Worm (Caenorhabditis elegans): Measurements from ENCODE around the gene nhr-32.

The nhr-32 gene

DNA sequence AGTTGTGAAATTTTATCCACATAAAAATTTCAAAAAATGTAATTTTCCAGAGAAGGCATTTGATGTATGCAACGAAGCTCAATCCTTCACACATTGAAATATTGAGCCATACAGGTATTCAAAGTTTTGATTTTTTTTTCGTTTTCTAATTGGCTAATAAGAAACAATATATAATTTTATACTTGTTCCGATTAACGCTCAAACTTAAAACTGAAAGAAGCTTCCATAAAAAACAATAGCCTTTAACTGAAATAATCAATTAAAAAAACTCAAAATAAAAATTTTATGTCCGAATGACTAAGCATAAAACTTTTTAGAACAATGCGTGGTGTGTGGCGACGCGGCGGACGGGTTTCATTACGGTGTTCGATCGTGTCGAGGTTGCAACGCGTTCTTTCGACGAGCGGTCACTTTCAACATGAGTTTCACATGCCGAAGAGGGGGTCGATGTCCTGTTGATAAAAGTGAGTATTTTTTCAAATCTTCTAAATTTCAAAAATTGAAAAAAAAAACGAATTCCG is at the start of gene nhr-32:
Gene nhr-32 (plus strand): TSS at position 51 of the 521 bp plus-strand sequence.
- no peak for TF ChIP-seq lin-39 (tag; optimal IDR thresholded peaks at IDR 0.05)
- TF ChIP-seq nhr-43 (tag; optimal IDR thresholded peaks at IDR 0.05; ENCODE audit: poor library complexity, severe bottlenecking) = peak; percentile 14
- no peak for TF ChIP-seq hmg-11 (tag; optimal IDR thresholded peaks at IDR 0.05)
- no peak for TF ChIP-seq nhr-28 (tag; optimal IDR thresholded peaks at IDR 0.05)
- TF ChIP-seq nhr-23 (tag; optimal IDR thresholded peaks at IDR 0.05) = no peak
- no peak for TF ChIP-seq nhr-76 (tag; optimal IDR thresholded peaks at IDR 0.05)
- no peak for TF ChIP-seq ztf-4 (tag; optimal IDR thresholded peaks at IDR 0.05)
- TF ChIP-seq nhr-25 (tag; optimal IDR thresholded peaks at IDR 0.05) = no peak
- no peak for TF ChIP-seq fkh-2 (tag; optimal IDR thresholded peaks at IDR 0.05)

ce11 chrX:13202312-13202711 is 49.5 kb upstream of the nhr-32 start:
- TF ChIP-seq nhr-11 (tag; optimal IDR thresholded peaks at IDR 0.05) (no peak), lsy-12 (tag; optimal IDR thresholded peaks at IDR 0.05) (no peak), nhr-237 (tag; optimal IDR thresholded peaks at IDR 0.05) (no peak), nfya-1 (tag; optimal IDR thresholded peaks at IDR 0.05; ENCODE audit: insufficient read depth) (no peak), ama-1 (optimal IDR thresholded peaks at IDR 0.05) (no peak), zag-1 (tag; optimal IDR thresholded peaks at IDR 0.05) (no peak), lin-15B (tag; optimal IDR thresholded peaks at IDR 0.05) (no peak), mdl-1 (tag; optimal IDR thresholded peaks at IDR 0.05) (no peak)

ce11 chrX:13206011-13206410 is 45.8 kb upstream of the nhr-32 start:
- TF ChIP-seq fos-1 (tag; optimal IDR thresholded peaks at IDR 0.05) = no peak
- TF ChIP-seq unc-62 (GFP tag; optimal IDR thresholded peaks at IDR 0.05) = no peak
- TF ChIP-seq skn-1 (tag; optimal IDR thresholded peaks at IDR 0.05) = no peak
- no peak for TF ChIP-seq aly-2 (tag; optimal IDR thresholded peaks at IDR 0.05)
- TF ChIP-seq nhr-23 (tag; optimal IDR thresholded peaks at IDR 0.05) = no peak
- peak; percentile 32 for TF ChIP-seq lin-39 (tag; optimal IDR thresholded peaks at IDR 0.05)
- no peak for TF ChIP-seq nhr-76 (tag; optimal IDR thresholded peaks at IDR 0.05)
- no peak for TF ChIP-seq hmg-11 (tag; optimal IDR thresholded peaks at IDR 0.05)

DNA sequence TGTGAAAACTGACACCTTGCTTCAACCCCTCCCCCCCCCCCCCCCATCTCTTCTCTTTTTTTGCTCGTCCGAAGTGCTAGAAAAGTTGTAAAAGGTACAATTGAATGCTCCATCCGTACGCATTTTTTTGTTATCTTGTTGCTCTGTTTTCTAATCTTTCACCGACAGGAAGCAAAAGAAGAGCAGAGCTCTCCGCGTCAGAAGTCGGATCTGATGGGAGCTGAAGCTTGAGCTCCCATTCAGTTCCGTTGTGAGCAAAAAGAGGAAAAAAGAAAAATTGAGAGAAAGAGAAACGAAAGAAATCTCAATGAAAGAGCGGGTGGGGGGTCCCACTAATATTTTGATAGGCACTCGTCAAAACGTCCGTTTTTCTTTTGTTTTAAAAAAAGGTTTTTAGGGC is 44.9 kb upstream of the nhr-32 start:
- TF ChIP-seq ceh-9 (tag; optimal IDR thresholded peaks at IDR 0.05) (no peak), nhr-77 (tag; optimal IDR thresholded peaks at IDR 0.05) (no peak), lin-39 (tag; optimal IDR thresholded peaks at IDR 0.05) (peak; percentile 16), nfya-1 (tag; optimal IDR thresholded peaks at IDR 0.05; ENCODE audit: insufficient read depth) (peak; percentile 7), R02D3.7 (tag; optimal IDR thresholded peaks at IDR 0.05) (no peak), nhr-67 (tag; optimal IDR thresholded peaks at IDR 0.05) (no peak), nhr-12 (tag; optimal IDR thresholded peaks at IDR 0.05) (no peak), snpc-4 (tag; optimal IDR thresholded peaks at IDR 0.05) (no peak), ceh-82 (tag; optimal IDR thresholded peaks at IDR 0.05) (no peak), fkh-2 (tag; optimal IDR thresholded peaks at IDR 0.05) (no peak), nhr-23 (tag; optimal IDR thresholded peaks at IDR 0.05) (no peak), unc-39 (tag; optimal IDR thresholded peaks at IDR 0.05) (no peak), aly-2 (tag; optimal IDR thresholded peaks at IDR 0.05) (no peak)

ce11 chrX:13209026-13209425 is 42.7 kb upstream of the nhr-32 start:
- no peak for TF ChIP-seq mdl-1 (tag; optimal IDR thresholded peaks at IDR 0.05)
- TF ChIP-seq fkh-10 (GFP tag; optimal IDR thresholded peaks at IDR 0.05) = peak; percentile 1
- TF ChIP-seq lsy-12 (tag; optimal IDR thresholded peaks at IDR 0.05) = no peak
- no peak for TF ChIP-seq ama-1 (optimal IDR thresholded peaks at IDR 0.05)
- no peak for TF ChIP-seq ztf-4 (tag; optimal IDR thresholded peaks at IDR 0.05)
- TF ChIP-seq nfya-1 (tag; optimal IDR thresholded peaks at IDR 0.05; ENCODE audit: insufficient read depth) = peak; percentile 28

DNA sequence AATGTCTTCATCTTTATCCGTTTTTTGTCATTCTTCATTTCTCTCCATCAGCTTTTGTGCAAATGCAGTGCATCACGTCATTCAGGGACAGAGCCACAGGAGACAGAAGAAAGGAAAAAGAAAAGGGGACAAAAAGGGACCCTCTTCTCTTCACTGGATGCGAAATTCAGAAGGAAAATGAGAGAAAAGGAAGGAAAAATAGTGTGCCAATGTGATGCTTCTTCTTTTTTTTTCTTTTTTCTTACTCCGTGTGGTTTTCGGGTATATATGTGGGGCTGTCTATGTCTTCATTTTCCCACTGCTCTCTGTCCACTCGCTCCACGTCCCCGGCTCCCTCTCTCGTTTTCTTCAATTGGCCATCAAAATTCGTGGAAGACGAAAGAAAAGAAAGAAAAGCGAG is 41.3 kb upstream of the nhr-32 start:
- peak; percentile 44 for TF ChIP-seq lin-39 (tag; optimal IDR thresholded peaks at IDR 0.05)
- TF ChIP-seq fkh-10 (GFP tag; optimal IDR thresholded peaks at IDR 0.05) = peak; percentile 74
- TF ChIP-seq nhr-11 (tag; optimal IDR thresholded peaks at IDR 0.05) = peak; percentile 16
- TF ChIP-seq ceh-28 (tag; optimal IDR thresholded peaks at IDR 0.05) = no peak
- TF ChIP-seq hmg-11 (tag; optimal IDR thresholded peaks at IDR 0.05) = peak; percentile 63
- peak; percentile 21 for TF ChIP-seq unc-62 (GFP tag; optimal IDR thresholded peaks at IDR 0.05)
- peak; percentile 73 for TF ChIP-seq nfya-1 (tag; optimal IDR thresholded peaks at IDR 0.05; ENCODE audit: insufficient read depth)
- no peak for TF ChIP-seq tbx-2 (tag; optimal IDR thresholded peaks at IDR 0.05)
